Fruit fly (Drosophila melanogaster) whole organism, larva: ENCODE measurements around the gene beg.
A peak's percentile ranks its signal among the peaks of the same experiment; 100 is the strongest.

Source experiments
- noc ChIP-seq: fragments of 200-800 bp; sonication (Bioruptor generic); optimal IDR thresholded peaks from 3 replicates; lab custom pipeline; 2019; ENCODE audit warnings: missing biosample characterization, mild to moderate bottlenecking, missing genetic modification characterization, moderate library complexity

beg gene

dm6 chr3L:17007041-17007471 lies 28.4 kb upstream of the beg start:
- peak; percentile 67 for TF ChIP-seq noc (tag; lab: Kevin White, UChicago)

dm6 chr3L:17007496-17007895 lies 28.0 kb upstream of the beg start:
- TF ChIP-seq noc (tag; lab: Kevin White, UChicago): no peak

DNA sequence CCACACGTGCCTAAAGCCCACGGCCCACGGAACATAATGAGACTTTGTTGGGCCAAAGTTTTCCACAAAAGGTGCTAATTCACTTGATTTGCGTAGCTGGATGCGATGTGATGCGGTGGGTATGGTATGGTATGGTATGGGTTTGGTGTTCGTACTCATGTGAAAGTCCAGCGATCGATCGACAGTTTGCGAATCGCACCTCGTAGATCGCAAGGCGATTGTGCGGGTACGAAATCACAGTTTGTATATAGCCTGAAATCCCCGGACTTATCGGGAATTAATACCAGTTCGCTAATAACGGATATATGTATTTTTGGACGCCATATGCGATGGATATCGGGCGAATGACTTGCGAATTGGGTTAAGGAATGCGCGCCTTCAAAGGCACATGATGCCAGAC lies 27.5 kb upstream of the beg start:
- no peak for TF ChIP-seq noc (tag; lab: Kevin White, UChicago)

- peak; percentile 81 for TF ChIP-seq noc (tag; lab: Kevin White, UChicago)
These were observed 26.5 kb upstream of the beg start for dm6 chr3L:17008911-17009364.

- TF ChIP-seq noc (tag; lab: Kevin White, UChicago): peak; percentile 91
These were observed 25.6 kb upstream of the beg start for dm6 chr3L:17009715-17010491.

dm6 chr3L:17010492-17011303 lies 24.8 kb upstream of the beg start:
- TF ChIP-seq noc (tag; lab: Kevin White, UChicago): no peak

- TF ChIP-seq noc (tag; lab: Kevin White, UChicago): no peak
These were observed 24.0 kb upstream of the beg start for dm6 chr3L:17011351-17012016.

DNA sequence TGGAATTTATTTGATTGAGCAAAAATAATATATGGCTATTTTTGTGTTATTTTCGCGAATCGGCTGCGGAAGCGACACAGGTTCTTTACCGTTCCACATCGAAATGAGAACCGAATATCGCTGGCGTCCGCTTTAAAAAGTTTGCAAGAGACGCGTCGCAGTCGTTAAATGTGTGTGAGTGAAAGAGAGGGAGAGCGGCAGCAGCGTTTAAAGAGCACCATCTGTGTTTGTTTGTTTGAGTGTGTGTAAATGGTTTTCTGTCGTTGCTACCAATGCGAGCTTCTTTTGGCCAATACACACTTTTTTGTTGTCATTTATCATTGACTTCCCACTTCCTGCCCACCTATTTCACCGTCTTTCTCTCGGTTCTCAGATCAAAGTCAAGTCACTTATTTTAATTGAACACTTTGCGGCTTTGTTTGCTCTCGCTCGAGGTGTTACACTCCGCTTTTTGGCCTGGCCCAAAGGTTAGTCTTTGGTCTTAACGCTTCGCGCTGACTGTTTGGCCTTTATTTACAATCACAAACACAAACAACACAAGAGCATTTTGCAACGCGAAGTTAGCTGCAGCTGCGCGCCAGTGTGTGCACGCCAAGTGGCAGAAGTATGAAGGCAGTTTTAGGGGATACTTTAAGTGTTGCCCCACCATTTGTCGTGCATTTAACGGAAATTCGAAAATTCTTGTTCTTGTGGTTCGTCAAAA lies 23.3 kb upstream of the beg start, which contains the start of gene CG3764:
Gene CG3764, minus strand, starts transcription at position 549 of the 703 bp plus-strand sequence.
- TF ChIP-seq noc (tag; lab: Kevin White, UChicago): peak; percentile 60

DNA sequence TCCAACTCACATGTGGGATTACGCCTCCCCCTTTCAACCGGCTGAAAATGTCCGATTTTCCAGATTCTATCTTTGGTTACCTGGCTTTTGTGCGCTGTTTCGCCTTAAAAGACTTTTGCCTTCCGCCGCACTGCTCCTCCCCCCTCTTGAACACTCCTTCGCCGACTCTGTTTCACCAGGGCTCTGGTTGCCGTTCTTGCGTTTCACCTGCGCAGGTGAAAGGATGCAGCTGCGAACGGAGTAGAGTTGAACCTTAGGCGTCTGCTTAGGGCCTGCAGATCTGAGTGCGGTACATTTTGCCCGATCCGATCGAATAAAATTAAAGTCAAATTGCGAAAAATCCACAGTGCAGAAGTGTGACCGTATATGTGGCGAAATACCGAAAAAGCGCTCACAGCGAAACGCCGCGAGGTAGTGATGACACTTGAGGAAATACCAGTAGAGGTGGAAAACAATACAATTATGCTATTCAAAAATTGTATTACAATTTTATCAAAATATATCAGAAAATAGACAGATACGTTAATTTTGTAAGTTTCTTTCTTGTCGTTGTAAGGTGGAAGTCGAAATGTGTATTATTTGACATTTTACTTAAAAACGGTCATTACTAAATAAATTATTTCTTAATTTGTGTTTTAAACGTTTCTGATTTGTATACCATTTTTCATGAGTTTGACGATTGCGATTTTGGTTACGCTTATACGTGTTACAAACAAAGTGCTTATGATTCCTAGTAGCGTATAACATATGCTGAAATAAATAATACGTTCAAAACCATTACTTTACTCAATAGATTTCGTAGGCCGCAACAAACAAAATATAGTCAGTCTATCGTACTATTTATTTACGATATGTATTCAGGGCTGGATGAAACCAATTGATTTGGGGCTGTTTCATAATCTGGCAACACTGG lies 19.5 kb upstream of the beg start, which contains the start of the genes CG6664 and CG7728:
Gene CG6664, minus strand, starts transcription at position 518 of the 913 bp plus-strand sequence.
Gene CG7728, plus strand, starts transcription at position 874 of the 913 bp plus-strand sequence.
- no peak for TF ChIP-seq noc (tag; lab: Kevin White, UChicago)

DNA sequence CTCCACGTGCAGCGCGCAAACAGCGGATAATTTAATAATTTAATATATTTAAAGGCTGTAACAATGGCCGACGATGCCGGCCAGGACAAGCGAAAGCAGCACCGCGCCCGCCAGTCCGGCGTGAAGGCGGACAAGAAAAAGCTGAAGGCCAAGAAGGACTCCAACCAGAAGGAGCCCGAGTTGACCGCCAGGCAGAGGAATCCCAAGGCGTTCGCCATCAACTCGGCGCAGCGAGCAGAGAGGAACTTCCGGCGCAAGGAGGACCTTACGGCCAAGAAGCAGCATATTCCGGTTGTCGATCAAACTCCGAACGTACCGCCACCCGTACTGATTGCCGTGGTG lies 18.9 kb upstream of the beg start:
- no peak for TF ChIP-seq noc (tag; lab: Kevin White, UChicago)

- no peak for TF ChIP-seq noc (tag; lab: Kevin White, UChicago)
These were observed 12.7 kb upstream of the beg start, which contains the start of gene CG6652 for dm6 chr3L:17022756-17023155. Gene CG6652 (minus strand): TSS chr3L:17022856.

DNA sequence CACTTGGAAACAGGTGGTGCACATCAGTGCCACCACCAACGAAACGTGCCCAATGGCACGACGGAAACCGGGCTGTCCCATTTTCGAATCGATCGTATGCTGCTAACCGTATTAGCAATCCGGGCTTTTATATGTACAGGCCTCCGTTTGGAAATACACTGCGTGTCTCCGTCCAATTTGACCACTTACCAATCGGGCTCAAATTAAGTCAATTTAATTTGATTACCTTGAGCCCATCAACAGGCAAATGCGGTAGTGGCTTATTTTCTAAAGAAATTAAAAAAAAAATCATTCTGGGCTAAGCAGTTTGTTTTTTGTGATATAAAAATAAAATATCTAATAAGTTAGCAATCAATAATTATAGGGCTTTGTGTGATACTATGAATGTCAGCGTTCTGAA lies 11.8 kb upstream of the beg start, which contains the start of gene a10:
Gene a10, minus strand, starts transcription at position 101 of the 400 bp plus-strand sequence.
- no peak for TF ChIP-seq noc (tag; lab: Kevin White, UChicago)

DNA sequence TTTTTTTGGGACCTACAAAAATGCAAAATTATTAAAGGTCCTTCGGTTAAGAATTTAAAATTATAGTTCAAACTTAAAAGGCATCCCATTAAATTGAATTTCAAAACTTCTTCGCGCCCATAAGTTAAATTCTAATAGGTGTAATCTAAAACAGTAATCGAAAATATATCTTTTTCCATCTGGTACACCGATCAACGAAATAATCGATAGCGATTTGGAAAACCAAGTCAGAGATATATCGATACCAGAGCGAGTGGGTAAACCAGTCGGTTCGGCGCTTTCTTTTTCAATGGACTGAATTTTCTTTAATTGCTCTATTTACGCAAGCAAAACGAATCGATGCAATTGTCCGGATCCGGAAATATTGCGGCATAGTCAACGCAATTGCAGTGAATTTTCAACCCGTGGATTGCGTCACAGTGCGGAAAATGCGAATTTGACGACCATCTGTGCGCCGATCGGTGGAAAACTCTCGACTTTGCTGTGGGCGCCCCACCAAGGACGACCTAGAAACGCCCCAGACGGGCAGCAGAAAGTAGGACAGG lies 11.3 kb upstream of the beg start, which contains the start of gene Fit2:
Gene Fit2, plus strand, starts transcription at position 234 of the 545 bp plus-strand sequence.
- no peak for TF ChIP-seq noc (tag; lab: Kevin White, UChicago)
